Worm (Caenorhabditis elegans): ENCODE data around the gene Y37E11B.1.

The Y37E11B.1 gene

ce11 chrIV:3579477-3579975 is at the start of gene Y37E11B.1:
Y37E11B.1 (plus strand) TSS chrIV:3579621.
- TF ChIP-seq unc-55 (GFP tag; optimal IDR thresholded peaks at IDR 0.05) = peak; percentile 48
- peak in 1 of 2 experiments; percentile 34 for TF ChIP-seq lsy-2 (tag; optimal IDR thresholded peaks at IDR 0.05)
- TF ChIP-seq lin-13 (GFP tag; optimal IDR thresholded peaks at IDR 0.05) = no peak
- TF ChIP-seq nhr-129 (tag; optimal IDR thresholded peaks at IDR 0.05) = peak; percentile 15
- no peak for TF ChIP-seq elt-1 (tag; optimal IDR thresholded peaks at IDR 0.05)
- TF ChIP-seq elt-3 (tag; optimal IDR thresholded peaks at IDR 0.05) = no peak
- TF ChIP-seq nhr-21 (tag; optimal IDR thresholded peaks at IDR 0.05) = no peak
- TF ChIP-seq lin-39 (tag; optimal IDR thresholded peaks at IDR 0.05) = no peak
- TF ChIP-seq zag-1 (tag; optimal IDR thresholded peaks at IDR 0.05) = no peak
- TF ChIP-seq F13H6.1 (tag; optimal IDR thresholded peaks at IDR 0.05) = no peak
- TF ChIP-seq C34F6.9 (tag; optimal IDR thresholded peaks at IDR 0.05) = peak; percentile 10
- TF ChIP-seq nhr-23 (tag; optimal IDR thresholded peaks at IDR 0.05) = no peak
- TF ChIP-seq sem-4 (tag; optimal IDR thresholded peaks at IDR 0.05) = peak; percentile 8

ce11 chrIV:3531535-3531934 is 47.9 kb upstream of the Y37E11B.1 start:
- no peak for TF ChIP-seq lin-11 (tag; optimal IDR thresholded peaks at IDR 0.05)
- no peak for TF ChIP-seq skn-1 (tag; optimal IDR thresholded peaks at IDR 0.05)
- no peak for TF ChIP-seq nhr-21 (tag; optimal IDR thresholded peaks at IDR 0.05)
- TF ChIP-seq R02D3.7 (tag; optimal IDR thresholded peaks at IDR 0.05) = no peak
- TF ChIP-seq ama-1 (optimal IDR thresholded peaks at IDR 0.05) = no peak
- no peak for TF ChIP-seq mdl-1 (tag; optimal IDR thresholded peaks at IDR 0.05)
- TF ChIP-seq elt-3 (tag; optimal IDR thresholded peaks at IDR 0.05) = no peak
- no peak for TF ChIP-seq sma-9 (GFP tag; optimal IDR thresholded peaks at IDR 0.05)
- TF ChIP-seq sma-9 (tag; optimal IDR thresholded peaks at IDR 0.05) = no peak
- TF ChIP-seq aly-2 (tag; optimal IDR thresholded peaks at IDR 0.05) = no peak
- TF ChIP-seq lin-13 (GFP tag; optimal IDR thresholded peaks at IDR 0.05) = no peak
- TF ChIP-seq crh-2 (tag; optimal IDR thresholded peaks at IDR 0.05) = no peak
- TF ChIP-seq unc-62 (GFP tag; optimal IDR thresholded peaks at IDR 0.05) = no peak
- no peak for TF ChIP-seq peb-1 (tag; optimal IDR thresholded peaks at IDR 0.05)
- no peak for TF ChIP-seq lin-39 (tag; optimal IDR thresholded peaks at IDR 0.05)

ce11 chrIV:3532167-3532566 is 47.3 kb upstream of the Y37E11B.1 start, which contains the start of gene M57.1:
M57.1 (plus strand) TSS chrIV:3532467.
- TF ChIP-seq elt-1 (tag; optimal IDR thresholded peaks at IDR 0.05) (no peak), sem-4 (tag; optimal IDR thresholded peaks at IDR 0.05) (no peak), C34F6.9 (tag; optimal IDR thresholded peaks at IDR 0.05) (no peak), nhr-23 (tag; optimal IDR thresholded peaks at IDR 0.05) (no peak), gmeb-1 (tag; optimal IDR thresholded peaks at IDR 0.05) (no peak), lin-11 (tag; optimal IDR thresholded peaks at IDR 0.05) (no peak), aly-2 (tag; optimal IDR thresholded peaks at IDR 0.05) (no peak), mbf-1 (tag; optimal IDR thresholded peaks at IDR 0.05) (no peak), ceh-82 (tag; optimal IDR thresholded peaks at IDR 0.05) (no peak), nhr-25 (tag; optimal IDR thresholded peaks at IDR 0.05) (no peak), nhr-12 (tag; optimal IDR thresholded peaks at IDR 0.05) (no peak), nhr-11 (tag; optimal IDR thresholded peaks at IDR 0.05) (no peak), ztf-1 (GFP tag; conservative IDR thresholded peaks at IDR 0.05) (no peak), lsy-2 (tag; optimal IDR thresholded peaks at IDR 0.05) (no peak)

ce11 chrIV:3532989-3533388 is 46.4 kb upstream of the Y37E11B.1 start:
- TF ChIP-seq C34F6.9 (tag; optimal IDR thresholded peaks at IDR 0.05) (peak; percentile 27), nhr-129 (tag; optimal IDR thresholded peaks at IDR 0.05) (peak; percentile 5), lsy-2 (tag; optimal IDR thresholded peaks at IDR 0.05) (peak in 1 of 2 experiments; percentile 57), unc-55 (GFP tag; optimal IDR thresholded peaks at IDR 0.05) (peak; percentile 61), peb-1 (tag; optimal IDR thresholded peaks at IDR 0.05) (no peak)

ce11 chrIV:3539253-3539652 is 40.2 kb upstream of the Y37E11B.1 start:
- no peak for TF ChIP-seq elt-3 (tag; optimal IDR thresholded peaks at IDR 0.05)
- peak; percentile 49 for TF ChIP-seq unc-55 (GFP tag; optimal IDR thresholded peaks at IDR 0.05)
- TF ChIP-seq C34F6.9 (tag; optimal IDR thresholded peaks at IDR 0.05) = peak; percentile 5
- peak in 1 of 2 experiments; percentile 27 for TF ChIP-seq lsy-2 (tag; optimal IDR thresholded peaks at IDR 0.05)

- TF ChIP-seq ceh-82 (tag; optimal IDR thresholded peaks at IDR 0.05) = no peak
- TF ChIP-seq skn-1 (tag; optimal IDR thresholded peaks at IDR 0.05) = no peak
- TF ChIP-seq F13H6.1 (tag; optimal IDR thresholded peaks at IDR 0.05) = no peak
- TF ChIP-seq nhr-10 (tag; optimal IDR thresholded peaks at IDR 0.05) = no peak
- TF ChIP-seq ztf-1 (GFP tag; conservative IDR thresholded peaks at IDR 0.05) = no peak
- no peak for TF ChIP-seq nhr-23 (tag; optimal IDR thresholded peaks at IDR 0.05)
- TF ChIP-seq elt-1 (tag; optimal IDR thresholded peaks at IDR 0.05) = no peak
- TF ChIP-seq fos-1 (tag; optimal IDR thresholded peaks at IDR 0.05) = no peak
- no peak for TF ChIP-seq gmeb-1 (tag; optimal IDR thresholded peaks at IDR 0.05)
- no peak for TF ChIP-seq aly-2 (tag; optimal IDR thresholded peaks at IDR 0.05)
- TF ChIP-seq Y55F3AM.14 (GFP tag; optimal IDR thresholded peaks at IDR 0.05) = no peak
These were observed 39.5 kb upstream of the Y37E11B.1 start, which contains the start of gene B0212.3 for ce11 chrIV:3539872-3540271. B0212.3 (plus strand) TSS chrIV:3540172.
